Fruit fly (Drosophila melanogaster) whole organism, adult: Measurements from ENCODE around the gene eIF4E5.

Experiments
- CG11617 ChIP-seq: fragments of 200-800 bp; sonication (Bioruptor generic); optimal IDR thresholded peaks from 2 replicates; lab custom pipeline; 2017; ENCODE audit warnings: mild to moderate bottlenecking, missing biosample characterization, missing genetic modification reagents, missing genetic modification characterization
- CG12768 ChIP-seq: fragments of 200-800 bp; sonication (Bioruptor generic); optimal IDR thresholded peaks from 2 replicates; lab custom pipeline; 2017; ENCODE audit warnings: missing biosample characterization, missing genetic modification characterization, mild to moderate bottlenecking, moderate library complexity, missing genetic modification reagents
- CG14711 ChIP-seq: fragments of 200-800 bp; sonication (Bioruptor generic); optimal IDR thresholded peaks from 2 replicates; lab custom pipeline; 2018; ENCODE audit warnings: missing biosample characterization, mild to moderate bottlenecking, missing genetic modification characterization, moderate library complexity
- CG1620 ChIP-seq: fragments of 200-800 bp; sonication (Bioruptor generic); optimal IDR thresholded peaks from 2 replicates; lab custom pipeline; 2016; ENCODE audit warnings: missing biosample characterization, missing genetic modification characterization
- CG33017 ChIP-seq: fragments of 200-800 bp; sonication (Bioruptor generic); optimal IDR thresholded peaks from 2 replicates; lab custom pipeline; 2018; ENCODE audit warnings: missing biosample characterization, mild to moderate bottlenecking, missing genetic modification characterization, moderate library complexity
- CG5204 ChIP-seq: fragments of 200-800 bp; sonication (Bioruptor generic); optimal IDR thresholded peaks from 2 replicates; lab custom pipeline; 2016; ENCODE audit warnings: missing biosample characterization, missing genetic modification characterization
- CG7045 ChIP-seq: fragments of 200-800 bp; sonication (Bioruptor generic); optimal IDR thresholded peaks from 2 replicates; lab custom pipeline; 2017; ENCODE audit warnings: missing biosample characterization, mild to moderate bottlenecking, missing genetic modification characterization
- CG7101 ChIP-seq: fragments of 200-800 bp; sonication (Bioruptor generic); optimal IDR thresholded peaks from 2 replicates; lab custom pipeline; 2018; ENCODE audit warnings: missing biosample characterization, mild to moderate bottlenecking, missing genetic modification characterization, moderate library complexity
- Clk ChIP-seq: fragments of 200-800 bp; sonication (Bioruptor generic); optimal IDR thresholded peaks from 2 replicates; lab custom pipeline; 2017; ENCODE audit warnings: missing biosample characterization, missing genetic modification characterization
- Crg-1 ChIP-seq: fragments of 200-800 bp; sonication (Bioruptor generic); optimal IDR thresholded peaks from 2 replicates; lab custom pipeline; 2016; ENCODE audit warnings: missing biosample characterization, missing genetic modification characterization
- Hr96 ChIP-seq: fragments of 200-800 bp; sonication (Bioruptor generic); optimal IDR thresholded peaks from 2 replicates; lab custom pipeline; 2016; ENCODE audit warnings: missing biosample characterization, missing genetic modification characterization
- Mnt ChIP-seq: fragments of 200-800 bp; sonication (Bioruptor generic); optimal IDR thresholded peaks from 2 replicates; lab custom pipeline; 2016; ENCODE audit warnings: missing biosample characterization, mild to moderate bottlenecking, missing genetic modification characterization
- bab1 ChIP-seq: fragments of 200-800 bp; sonication (Bioruptor generic); optimal IDR thresholded peaks from 3 replicates; lab custom pipeline; 2019; ENCODE audit warnings: missing biosample characterization, mild to moderate bottlenecking, missing genetic modification characterization, moderate library complexity
- cic ChIP-seq: fragments of 200-800 bp; sonication (Bioruptor generic); optimal IDR thresholded peaks from 2 replicates; lab custom pipeline; 2017; ENCODE audit warnings: missing biosample characterization, mild to moderate bottlenecking, missing genetic modification characterization, moderate library complexity
- cnc ChIP-seq, 2 experiments: fragments of >200 bp; optimal IDR thresholded peaks; 2 replicates each; lab custom pipeline; 2017
- kay ChIP-seq: fragments of 200-800 bp; sonication (Bioruptor generic); peaks from one replicate; lab custom pipeline; 2016; ENCODE audit warnings: missing biosample characterization, missing genetic modification characterization, borderline replicate concordance
- ovo ChIP-seq: fragments of 200-800 bp; sonication (Bioruptor generic); optimal IDR thresholded peaks from 2 replicates; lab custom pipeline; 2016; ENCODE audit warnings: missing biosample characterization, missing genetic modification characterization
- pad ChIP-seq: fragments of 200-800 bp; sonication (Bioruptor generic); optimal IDR thresholded peaks from 3 replicates; lab custom pipeline; 2017; ENCODE audit warnings: missing biosample characterization, missing genetic modification characterization, mild to moderate bottlenecking, moderate library complexity, missing genetic modification reagents
- tj ChIP-seq: fragments of 200-800 bp; sonication (Bioruptor generic); optimal IDR thresholded peaks from 3 replicates; lab custom pipeline; 2017; ENCODE audit warnings: missing biosample characterization, mild to moderate bottlenecking, missing genetic modification characterization, moderate library complexity
- toe ChIP-seq: fragments of 200-800 bp; sonication (Bioruptor generic); optimal IDR thresholded peaks from 2 replicates; lab custom pipeline; 2016; ENCODE audit warnings: missing biosample characterization, missing genetic modification characterization

Gene eIF4E5

dm6 chr3L:7894580-7894979, at the start of gene eIF4E5:
eIF4E5 (plus strand) TSS chr3L:7894880.
- TF ChIP-seq CG11617 (GFP tag; lab: Kevin White, UChicago) (no peak), toe (no peak), CG7045 (GFP tag; lab: Kevin White, UChicago) (no peak), CG1620 (no peak), CG12768 (GFP tag; lab: Kevin White, UChicago) (no peak), pad (GFP tag; lab: Kevin White, UChicago) (no peak), CG5204 (no peak), CG14711 (tag; lab: Kevin White, UChicago) (no peak), tj (GFP tag; lab: Kevin White, UChicago) (no peak)

DNA sequence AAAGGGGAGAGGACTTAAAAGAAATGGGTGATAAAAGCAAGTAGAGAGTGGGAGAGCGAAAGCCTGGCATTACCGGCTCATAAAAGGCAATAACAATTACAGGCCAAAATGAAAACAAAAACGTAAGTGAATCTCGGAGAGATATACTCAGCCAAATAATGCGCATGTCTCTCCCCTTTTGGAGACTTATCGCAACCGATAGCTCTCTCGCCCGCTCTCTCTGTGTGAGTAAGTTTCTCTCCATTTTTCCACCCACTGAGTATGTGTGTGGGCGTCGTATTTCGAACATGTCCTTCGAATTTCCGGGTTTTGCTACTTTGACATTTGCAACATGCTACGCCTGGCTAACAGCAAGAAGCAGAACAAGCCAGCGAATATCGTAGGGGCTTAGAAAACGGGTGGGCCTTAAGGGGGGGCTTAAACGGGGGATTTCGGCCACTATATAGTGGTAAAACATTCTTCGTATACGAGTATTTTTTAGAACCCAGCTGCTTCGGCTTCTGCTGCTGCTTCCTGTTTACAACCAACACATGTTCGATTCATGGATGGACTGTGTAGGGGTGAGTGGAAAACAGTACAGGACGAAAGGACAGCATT, 46.9 kb upstream of the eIF4E5 start:
- TF ChIP-seq CG33017 = no peak
- no peak for TF ChIP-seq cic (GFP tag; lab: Kevin White, UChicago)
- TF ChIP-seq CG5204 = no peak
- no peak for TF ChIP-seq Hr96
- TF ChIP-seq CG14711 (tag; lab: Kevin White, UChicago) = no peak
- no peak for TF ChIP-seq ovo (GFP tag; lab: Kevin White, UChicago)
- TF ChIP-seq kay (GFP tag; lab: Kevin White, UChicago) = no peak

DNA sequence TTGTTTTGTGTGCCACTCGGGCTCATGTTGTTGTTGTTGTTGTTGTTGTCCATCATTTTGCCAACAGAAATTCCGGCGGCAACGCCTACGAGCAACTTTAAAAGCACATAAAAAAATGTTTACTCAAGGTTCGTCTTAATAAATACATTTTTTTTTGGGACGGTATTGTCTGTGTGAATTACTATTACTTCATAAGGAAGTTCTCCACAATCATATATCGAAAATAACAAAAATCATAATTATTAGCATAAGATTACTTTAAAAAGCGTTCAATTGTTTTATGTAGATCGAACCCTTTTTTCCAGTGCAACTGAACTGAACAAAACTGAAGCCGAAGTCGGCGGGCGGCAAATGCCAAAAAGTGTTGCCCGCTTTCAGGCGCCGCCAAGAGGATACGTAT, 46.1 kb upstream of the eIF4E5 start:
- TF ChIP-seq bab1 (GFP tag; lab: Kevin White, UChicago) (no peak), ovo (GFP tag; lab: Kevin White, UChicago) (no peak), CG12768 (GFP tag; lab: Kevin White, UChicago) (no peak), tj (GFP tag; lab: Kevin White, UChicago) (no peak), cnc (optimal IDR thresholded peaks at IDR 0.05; lab: Kevin White, UChicago) (no peak), CG11617 (GFP tag; lab: Kevin White, UChicago) (no peak), CG14711 (tag; lab: Kevin White, UChicago) (no peak), Hr96 (no peak)

DNA sequence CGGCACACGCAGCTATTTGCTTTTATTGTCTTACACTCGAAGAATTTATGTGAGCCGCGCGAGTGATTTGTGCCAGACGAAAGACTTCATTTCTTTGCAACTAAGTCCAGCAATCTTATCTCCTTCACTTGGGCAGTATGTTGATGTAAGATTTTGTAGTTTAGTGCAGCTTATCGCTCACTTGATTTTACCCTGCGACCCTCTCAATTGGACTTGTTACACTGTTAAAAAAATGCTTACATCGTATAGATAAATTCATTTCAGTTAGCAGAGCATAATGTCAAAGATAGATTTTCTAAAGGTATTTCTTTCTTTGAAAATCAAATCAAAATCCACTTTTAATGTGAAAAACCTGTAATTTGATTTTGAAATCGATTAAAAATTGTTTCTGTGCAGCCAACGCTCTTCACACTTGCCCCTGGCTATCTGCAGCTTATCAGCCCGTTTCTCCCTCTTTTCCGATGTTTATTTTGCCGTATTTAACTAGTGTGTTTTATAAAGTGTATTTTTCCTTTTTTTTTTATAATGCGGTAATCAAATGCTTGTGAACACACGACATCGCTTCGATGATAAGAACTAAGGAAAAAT, 43.8 kb upstream of the eIF4E5 start:
- TF ChIP-seq CG1620 = peak; percentile 61
- TF ChIP-seq toe = peak; percentile 79
- peak; percentile 90 for TF ChIP-seq Hr96
- peak; percentile 87 for TF ChIP-seq ovo (GFP tag; lab: Kevin White, UChicago)
- peak; percentile 96 for TF ChIP-seq CG33017
- peak; percentile 97 for TF ChIP-seq cic (GFP tag; lab: Kevin White, UChicago)
- peak; percentile 85 for TF ChIP-seq CG5204
- TF ChIP-seq Crg-1 (GFP tag; lab: Kevin White, UChicago) = peak; percentile 89
- TF ChIP-seq tj (GFP tag; lab: Kevin White, UChicago) = peak; percentile 47
- TF ChIP-seq Clk (GFP tag; lab: Kevin White, UChicago) = peak; percentile 87
- TF ChIP-seq bab1 (GFP tag; lab: Kevin White, UChicago) = no peak
- peak; percentile 97 for TF ChIP-seq CG11617 (GFP tag; lab: Kevin White, UChicago)
- peak; percentile 86 for TF ChIP-seq Mnt (GFP tag; lab: Kevin White, UChicago)
- TF ChIP-seq CG7045 (GFP tag; lab: Kevin White, UChicago) = peak; percentile 94
- peak; percentile 83 for TF ChIP-seq pad (GFP tag; lab: Kevin White, UChicago)
- TF ChIP-seq cnc (optimal IDR thresholded peaks at IDR 0.05; lab: Kevin White, UChicago) = no peak
- TF ChIP-seq CG7101 (tag; lab: Kevin White, UChicago) = peak; percentile 96
- TF ChIP-seq CG14711 (tag; lab: Kevin White, UChicago) = peak; percentile 92
- peak; percentile 96 for TF ChIP-seq kay (GFP tag; lab: Kevin White, UChicago)
- TF ChIP-seq CG12768 (GFP tag; lab: Kevin White, UChicago) = peak; percentile 97

DNA sequence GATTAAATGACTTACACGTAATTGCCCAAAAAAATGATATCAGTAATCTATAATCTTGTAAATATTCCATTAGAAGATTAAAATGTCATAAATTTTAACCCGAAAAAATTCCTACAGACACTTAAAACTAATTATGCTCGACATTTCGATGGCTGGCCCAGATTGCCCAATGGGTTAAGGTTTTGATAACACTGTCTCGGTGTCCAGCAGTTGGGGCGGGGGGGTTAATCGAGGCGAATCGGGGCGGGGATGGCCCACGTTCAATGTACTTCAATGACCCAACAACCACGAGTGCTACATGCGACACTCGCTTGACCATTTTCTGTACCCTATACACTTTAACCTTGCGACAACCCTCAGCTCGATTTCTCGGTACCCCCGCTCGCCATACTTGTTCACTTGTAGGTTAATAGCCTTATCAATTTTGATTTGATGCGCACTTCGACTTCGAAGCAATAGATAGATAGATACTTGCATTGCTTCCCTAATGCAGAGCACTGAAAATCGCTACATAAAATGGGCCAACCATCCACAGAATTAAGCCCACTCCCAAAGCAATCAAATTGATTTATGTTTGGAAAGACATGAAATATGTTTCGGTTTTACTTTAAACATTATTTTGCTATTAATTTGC, 42.3 kb upstream of the eIF4E5 start:
- no peak for TF ChIP-seq cnc (optimal IDR thresholded peaks at IDR 0.05; lab: Kevin White, UChicago)
- peak; percentile 12 for TF ChIP-seq cic (GFP tag; lab: Kevin White, UChicago)

dm6 chr3L:7854752-7855454, 39.8 kb upstream of the eIF4E5 start:
- peak; percentile 52 for TF ChIP-seq CG7045 (GFP tag; lab: Kevin White, UChicago)
- peak; percentile 71 for TF ChIP-seq pad (GFP tag; lab: Kevin White, UChicago)
- peak; percentile 38 for TF ChIP-seq toe
- TF ChIP-seq cnc (optimal IDR thresholded peaks at IDR 0.05; lab: Kevin White, UChicago) = no peak
- TF ChIP-seq CG12768 (GFP tag; lab: Kevin White, UChicago) = peak; percentile 89
- peak; percentile 65 for TF ChIP-seq tj (GFP tag; lab: Kevin White, UChicago)
- peak; percentile 67 for TF ChIP-seq CG7101 (tag; lab: Kevin White, UChicago)
- peak; percentile 87 for TF ChIP-seq kay (GFP tag; lab: Kevin White, UChicago)
- TF ChIP-seq CG5204 = peak; percentile 49
- TF ChIP-seq cic (GFP tag; lab: Kevin White, UChicago) = peak; percentile 91
- peak; percentile 64 for TF ChIP-seq CG11617 (GFP tag; lab: Kevin White, UChicago)
- TF ChIP-seq bab1 (GFP tag; lab: Kevin White, UChicago) = no peak
- TF ChIP-seq Crg-1 (GFP tag; lab: Kevin White, UChicago) = peak; percentile 13
- peak; percentile 27 for TF ChIP-seq CG1620
- peak; percentile 51 for TF ChIP-seq Clk (GFP tag; lab: Kevin White, UChicago)
- TF ChIP-seq Hr96 = peak; percentile 49
- TF ChIP-seq ovo (GFP tag; lab: Kevin White, UChicago) = peak; percentile 4
- TF ChIP-seq CG33017 = peak; percentile 67
- peak; percentile 70 for TF ChIP-seq Mnt (GFP tag; lab: Kevin White, UChicago)
- TF ChIP-seq CG14711 (tag; lab: Kevin White, UChicago) = no peak
